Worm (Caenorhabditis elegans): Measurements from ENCODE around the gene F49E12.12.

Gene F49E12.12

ce11 chrII:8407491-8407890 lies 26.2 kb downstream of the F49E12.12 start, which contains the start of gene sra-13:
TSS of gene sra-13 (plus strand) at chrII:8407685.
- TF ChIP-seq scrt-1 (GFP tag; IDR thresholded peaks at IDR 0.05), result no peak
- TF ChIP-seq aly-1 (tag; optimal IDR thresholded peaks at IDR 0.05), result no peak
- TF ChIP-seq pes-1 (GFP tag; IDR thresholded peaks at IDR 0.05), result no peak

ce11 chrII:8409538-8409937 lies 28.2 kb downstream of the F49E12.12 start:
- TF ChIP-seq F13C5.2 (tag; optimal IDR thresholded peaks at IDR 0.05) (no peak), scrt-1 (GFP tag; IDR thresholded peaks at IDR 0.05) (no peak), B0310.2 (tag; optimal IDR thresholded peaks at IDR 0.05) (no peak), pes-1 (GFP tag; IDR thresholded peaks at IDR 0.05) (no peak), ama-1 (optimal IDR thresholded peaks at IDR 0.05) (no peak), hmg-4 (GFP tag; optimal IDR thresholded peaks at IDR 0.05) (no peak), sea-1 (GFP tag; conservative IDR thresholded peaks at IDR 0.05) (no peak), tra-4 (tag; optimal IDR thresholded peaks at IDR 0.05) (no peak), ceh-36 (tag; optimal IDR thresholded peaks at IDR 0.05) (no peak), tbx-11 (GFP tag; IDR thresholded peaks at IDR 0.05) (no peak), flt-1 (GFP tag; IDR thresholded peaks at IDR 0.05) (no peak), hmbx-1 (tag; optimal IDR thresholded peaks at IDR 0.05) (no peak), tbx-37 (GFP tag; conservative IDR thresholded peaks at IDR 0.05) (no peak)

- no peak for TF ChIP-seq ceh-36 (tag; optimal IDR thresholded peaks at IDR 0.05)
These were observed 29.7 kb downstream of the F49E12.12 start for ce11 chrII:8411002-8411401.

ce11 chrII:8412061-8412721 lies 30.9 kb downstream of the F49E12.12 start, which contains the start of gene efl-3:
TSS of gene efl-3 (plus strand) at chrII:8412671.
- TF ChIP-seq tbx-11 (GFP tag; IDR thresholded peaks at IDR 0.05), result no peak
- TF ChIP-seq aly-1 (tag; optimal IDR thresholded peaks at IDR 0.05), result peak; percentile 43
- TF ChIP-seq hmg-4 (GFP tag; optimal IDR thresholded peaks at IDR 0.05), result peak; percentile 63
- TF ChIP-seq ceh-36 (tag; optimal IDR thresholded peaks at IDR 0.05), result peak; percentile 21
- 0 out of 2 replicates have a peak, but pooled peaks have one; percentile 58 for TF ChIP-seq scrt-1 (GFP tag; IDR thresholded peaks at IDR 0.05)

- TF ChIP-seq hnd-1 (tag; optimal IDR thresholded peaks at IDR 0.05) (no peak), B0310.2 (tag; optimal IDR thresholded peaks at IDR 0.05) (no peak), flt-1 (GFP tag; IDR thresholded peaks at IDR 0.05) (no peak), tbx-11 (GFP tag; IDR thresholded peaks at IDR 0.05) (no peak), F13C5.2 (tag; optimal IDR thresholded peaks at IDR 0.05) (no peak), tbx-37 (GFP tag; conservative IDR thresholded peaks at IDR 0.05) (no peak), aly-1 (tag; optimal IDR thresholded peaks at IDR 0.05) (no peak), hmg-4 (GFP tag; optimal IDR thresholded peaks at IDR 0.05) (no peak), ets-7 (tag; optimal IDR thresholded peaks at IDR 0.05) (no peak), sea-1 (GFP tag; conservative IDR thresholded peaks at IDR 0.05) (no peak), ama-1 (optimal IDR thresholded peaks at IDR 0.05) (no peak), pes-1 (GFP tag; IDR thresholded peaks at IDR 0.05) (no peak), scrt-1 (GFP tag; IDR thresholded peaks at IDR 0.05) (no peak), hmbx-1 (tag; optimal IDR thresholded peaks at IDR 0.05) (no peak), ceh-13 (GFP tag; optimal IDR thresholded peaks at IDR 0.05) (no peak), ceh-36 (tag; optimal IDR thresholded peaks at IDR 0.05) (no peak)
These were observed 31.6 kb downstream of the F49E12.12 start for ce11 chrII:8412935-8413334.

ce11 chrII:8415035-8415434 lies 33.7 kb downstream of the F49E12.12 start:
- no peak for TF ChIP-seq F13C5.2 (tag; optimal IDR thresholded peaks at IDR 0.05)
- TF ChIP-seq tbx-37 (GFP tag; conservative IDR thresholded peaks at IDR 0.05), result no peak
- no peak for TF ChIP-seq tra-4 (tag; optimal IDR thresholded peaks at IDR 0.05)
- TF ChIP-seq ama-1 (optimal IDR thresholded peaks at IDR 0.05), result no peak
- no peak for TF ChIP-seq pes-1 (GFP tag; IDR thresholded peaks at IDR 0.05)
- no peak for TF ChIP-seq ets-7 (tag; optimal IDR thresholded peaks at IDR 0.05)
- TF ChIP-seq flt-1 (GFP tag; IDR thresholded peaks at IDR 0.05), result no peak
- no peak for TF ChIP-seq ceh-36 (tag; optimal IDR thresholded peaks at IDR 0.05)
- no peak for TF ChIP-seq hnd-1 (tag; optimal IDR thresholded peaks at IDR 0.05)
- TF ChIP-seq tbx-11 (GFP tag; IDR thresholded peaks at IDR 0.05), result no peak
- no peak for TF ChIP-seq ceh-13 (GFP tag; optimal IDR thresholded peaks at IDR 0.05)
- TF ChIP-seq hmg-4 (GFP tag; optimal IDR thresholded peaks at IDR 0.05), result no peak

ce11 chrII:8415462-8416037 lies 34.3 kb downstream of the F49E12.12 start:
- peak; percentile 21 for TF ChIP-seq hmg-4 (GFP tag; optimal IDR thresholded peaks at IDR 0.05)
- TF ChIP-seq tbx-11 (GFP tag; IDR thresholded peaks at IDR 0.05), result no peak

ce11 chrII:8417059-8417668 lies 35.9 kb downstream of the F49E12.12 start, which contains the start of gene fdgt-2:
TSS of gene fdgt-2 (plus strand) at chrII:8417618.
- TF ChIP-seq ama-1 (optimal IDR thresholded peaks at IDR 0.05), result no peak
- no peak for TF ChIP-seq hnd-1 (tag; optimal IDR thresholded peaks at IDR 0.05)
- TF ChIP-seq ets-7 (tag; optimal IDR thresholded peaks at IDR 0.05), result no peak
- no peak for TF ChIP-seq B0310.2 (tag; optimal IDR thresholded peaks at IDR 0.05)
- no peak for TF ChIP-seq tbx-37 (GFP tag; conservative IDR thresholded peaks at IDR 0.05)

All from whole organism, early embryonic.